Fruit fly (Drosophila melanogaster) whole organism, embryonic: ENCODE data around the gene CG3224.
A peak's percentile ranks its signal among the peaks of the same experiment; 100 is the strongest.

Source experiments
- Awh ChIP-seq: fragments of 200-800 bp; sonication (Bioruptor generic); IDR thresholded peaks from 2 replicates; pipeline ENCODE4, ENCODE4 v1.3.6; 2022; ENCODE audit warnings: missing biosample characterization, missing genetic modification characterization
- CG10209 ChIP-seq: fragments of 200-800 bp; sonication (Bioruptor generic); optimal IDR thresholded peaks from 3 replicates; lab custom pipeline; 2017; ENCODE audit warnings: missing biosample characterization, mild to moderate bottlenecking, missing genetic modification characterization, missing genetic modification reagents
- CG10267 ChIP-seq: fragments of 200-800 bp; sonication (Bioruptor generic); optimal IDR thresholded peaks from 2 replicates; lab custom pipeline; 2018; ENCODE audit warnings: missing biosample characterization, mild to moderate bottlenecking, missing genetic modification characterization, moderate library complexity
- CG12219 ChIP-seq: fragments of 200-800 bp; sonication (Bioruptor generic); optimal IDR thresholded peaks from 3 replicates; lab custom pipeline; 2018; ENCODE audit warnings: missing biosample characterization, mild to moderate bottlenecking, missing genetic modification characterization
- CG12744 ChIP-seq: fragments of 200-800 bp; sonication (Bioruptor generic); optimal IDR thresholded peaks from 2 replicates; lab custom pipeline; 2016; ENCODE audit warnings: missing biosample characterization, missing genetic modification characterization
- CG15514 ChIP-seq: fragments of 200-800 bp; sonication (Bioruptor generic); optimal IDR thresholded peaks from 3 replicates; lab custom pipeline; 2017; ENCODE audit warnings: missing biosample characterization, missing genetic modification characterization, mild to moderate bottlenecking, moderate library complexity, missing genetic modification reagents
- CG18599 ChIP-seq: fragments of 200-800 bp; sonication (Bioruptor generic); optimal IDR thresholded peaks from 3 replicates; lab custom pipeline; 2017; ENCODE audit warnings: missing biosample characterization, missing genetic modification characterization, mild to moderate bottlenecking, moderate library complexity, missing genetic modification reagents
- CG30403 ChIP-seq: fragments of 200-800 bp; sonication (Bioruptor generic); optimal IDR thresholded peaks from 3 replicates; lab custom pipeline; 2016; ENCODE audit warnings: missing biosample characterization, missing genetic modification characterization
- CG31224 ChIP-seq: fragments of 200-800 bp; sonication (Bioruptor generic); IDR thresholded peaks from 2 replicates; pipeline ENCODE4 v1.3.6; 2022; ENCODE audit warnings: missing biosample characterization, missing genetic modification characterization
- CG31388 ChIP-seq: fragments of 200-800 bp; sonication (Bioruptor generic); optimal IDR thresholded peaks from 2 replicates; lab custom pipeline; 2016; ENCODE audit warnings: missing biosample characterization, missing genetic modification characterization
- CG3838 ChIP-seq: fragments of 200-800 bp; sonication (Bioruptor generic); optimal IDR thresholded peaks from 3 replicates; lab custom pipeline; 2016; ENCODE audit warnings: missing biosample characterization, missing genetic modification characterization
- CG4360 ChIP-seq: fragments of 200-800 bp; sonication (Bioruptor generic); IDR thresholded peaks from 2 replicates; pipeline ENCODE4 v1.3.6; 2022; ENCODE audit warnings: missing biosample characterization, missing genetic modification characterization
- CG4820 ChIP-seq: fragments of 200-800 bp; sonication (Bioruptor generic); optimal IDR thresholded peaks from 3 replicates; lab custom pipeline; 2016; ENCODE audit warnings: missing biosample characterization, missing genetic modification characterization
- CG6175 ChIP-seq: fragments of 200-800 bp; sonication (Bioruptor generic); IDR thresholded peaks from 3 replicates; pipeline ENCODE4 v1.3.6; 2022; ENCODE audit warnings: missing biosample characterization, missing genetic modification characterization
- CG8924 ChIP-seq: fragments of 200-800 bp; optimal IDR thresholded peaks from 3 replicates; lab custom pipeline; 2019; ENCODE audit warnings: missing biosample characterization, mild to moderate bottlenecking, missing genetic modification characterization, moderate library complexity
- Doc2 ChIP-seq: fragments of 200-800 bp; sonication (Bioruptor generic); IDR thresholded peaks from 2 replicates; pipeline ENCODE4 v1.3.6; 2022; ENCODE audit warnings: missing biosample characterization, missing genetic modification characterization
- Dref ChIP-seq: fragments of 200-800 bp; sonication (Bioruptor generic); IDR thresholded peaks from 2 replicates; pipeline ENCODE4 v1.3.6; 2022; ENCODE audit warnings: missing biosample characterization, missing genetic modification characterization
- H2.0 ChIP-seq: fragments of 200-800 bp; sonication (Bioruptor generic); IDR thresholded peaks from 2 replicates; pipeline ENCODE4 v1.3.6; 2022; ENCODE audit warnings: missing biosample characterization, missing genetic modification characterization
- HLH54F ChIP-seq: fragments of 200-800 bp; sonication (Bioruptor generic); optimal IDR thresholded peaks from 3 replicates; lab custom pipeline; 2016; ENCODE audit warnings: missing biosample characterization, missing genetic modification characterization
- HLHmδ ChIP-seq: fragments of 200-800 bp; sonication (Bioruptor generic); optimal IDR thresholded peaks from 2 replicates; lab custom pipeline; 2018; ENCODE audit warnings: missing biosample characterization, mild to moderate bottlenecking, missing genetic modification characterization, moderate library complexity
- Hr51 ChIP-seq, 2 experiments: fragments of 200-800 bp; sonication (Bioruptor generic); optimal IDR thresholded peaks; 2 replicates in 1 of 2; 3 replicates in 1 of 2; lab custom pipeline; 2016 to 2018; ENCODE audit warnings: missing biosample characterization in 2 of 2, missing genetic modification characterization in 2 of 2, mild to moderate bottlenecking in 1 of 2, moderate library complexity in 1 of 2
- Lim3 ChIP-seq: fragments of 200-800 bp; sonication (Bioruptor generic); IDR thresholded peaks from 2 replicates; pipeline ENCODE4 v1.3.6; 2022; ENCODE audit warnings: missing biosample characterization, missing genetic modification characterization
- Lpt ChIP-seq: fragments of >200 bp; optimal IDR thresholded peaks from 2 replicates; lab custom pipeline; 2018; ENCODE audit warnings: missing biosample characterization, missing genetic modification characterization
- NFAT ChIP-seq: fragments of 200-800 bp; sonication (Bioruptor generic); IDR thresholded peaks from 2 replicates; pipeline ENCODE4 v1.3.6; 2022; ENCODE audit warnings: missing biosample characterization, missing genetic modification characterization
- Pdp1 ChIP-seq, 2 experiments: fragments of 200-800 bp; sonication (Bioruptor generic); optimal IDR thresholded peaks; 3 replicates each; lab custom pipeline; 2016; ENCODE audit warnings: missing biosample characterization in 2 of 2, missing genetic modification characterization in 2 of 2, mild to moderate bottlenecking in 1 of 2, moderate library complexity in 1 of 2
- Poxn ChIP-seq: fragments of 200-800 bp; sonication (Bioruptor generic); IDR thresholded peaks from 2 replicates; pipeline ENCODE4 v1.3.6; 2022; ENCODE audit warnings: missing biosample characterization, missing genetic modification characterization
- Rx ChIP-seq: fragments of 200-800 bp; sonication (Bioruptor generic); IDR thresholded peaks from 2 replicates; pipeline ENCODE4 v1.3.6; 2022; ENCODE audit warnings: missing biosample characterization, missing genetic modification characterization
- Sin3A ChIP-seq: fragments of >200 bp; optimal IDR thresholded peaks from 2 replicates; lab custom pipeline; 2018
- Ssrp ChIP-seq: fragments of 200-800 bp; sonication (Bioruptor generic); optimal IDR thresholded peaks from 2 replicates; lab custom pipeline; 2018; ENCODE audit warnings: missing biosample characterization, mild to moderate bottlenecking, missing genetic modification characterization, moderate library complexity
- Trl ChIP-seq, 3 experiments: fragments of >200 bp in 2 of 3; fragments of 200-800 bp in 1 of 3; sonication (Bioruptor generic) in 1 of 3; optimal IDR thresholded peaks; 2 replicates in 1 of 3; 3 replicates in 2 of 3; lab custom pipeline; 2016 to 2017; ENCODE audit warnings: missing biosample characterization in 1 of 3, missing genetic modification characterization in 1 of 3
- Xrp1 ChIP-seq: fragments of 200-800 bp; sonication (Bioruptor generic); IDR thresholded peaks from 2 replicates; pipeline ENCODE4 v1.3.6; 2022; ENCODE audit warnings: missing biosample characterization, missing genetic modification characterization
- ash1 ChIP-seq: fragments of 200-800 bp; sonication (Bioruptor generic); optimal IDR thresholded peaks from 2 replicates; lab custom pipeline; 2018; ENCODE audit warnings: missing biosample characterization, mild to moderate bottlenecking, missing genetic modification characterization
- br ChIP-seq: fragments of >200 bp; optimal IDR thresholded peaks from 2 replicates; lab custom pipeline; 2017
- cas ChIP-seq: fragments of 200-800 bp; sonication (Bioruptor generic); IDR thresholded peaks from 2 replicates; pipeline ENCODE4 v1.3.6; 2022; ENCODE audit warnings: missing biosample characterization, missing genetic modification characterization
- cato ChIP-seq: fragments of 200-800 bp; sonication (Bioruptor generic); optimal IDR thresholded peaks from 2 replicates; lab custom pipeline; 2016; ENCODE audit warnings: missing biosample characterization, missing genetic modification characterization, borderline replicate concordance
- chinmo ChIP-seq: fragments of 200-800 bp; sonication (Bioruptor generic); IDR thresholded peaks from 4 replicates; pipeline ENCODE4 v1.3.6; 2022; ENCODE audit warnings: missing biosample characterization, missing genetic modification characterization; ENCODE audit not compliant: partially characterized antibody
- ci ChIP-seq: fragments of 200-800 bp; sonication (Bioruptor generic); IDR thresholded peaks from 3 replicates; pipeline ENCODE4 v1.3.6; 2022; ENCODE audit warnings: missing biosample characterization, missing genetic modification characterization
- da ChIP-seq: fragments of 200-800 bp; sonication (Bioruptor generic); optimal IDR thresholded peaks from 2 replicates; lab custom pipeline; 2016; ENCODE audit warnings: missing biosample characterization, missing genetic modification characterization
- danr ChIP-seq: fragments of 200-800 bp; sonication (Bioruptor generic); IDR thresholded peaks from 2 replicates; pipeline ENCODE4 v1.3.6; 2022; ENCODE audit warnings: missing biosample characterization, missing genetic modification characterization
- fu2 ChIP-seq: fragments of 200-800 bp; sonication (Bioruptor generic); optimal IDR thresholded peaks from 2 replicates; lab custom pipeline; 2016; ENCODE audit warnings: missing biosample characterization, missing genetic modification characterization
- ham ChIP-seq: fragments of 200-800 bp; sonication (Bioruptor generic); IDR thresholded peaks from 2 replicates; pipeline ENCODE4 v1.3.6; 2022; ENCODE audit warnings: missing biosample characterization, missing genetic modification characterization
- lola ChIP-seq, 3 experiments: fragments of >200 bp in 2 of 3; fragments of 200-800 bp in 1 of 3; sonication (Bioruptor generic) in 1 of 3; optimal IDR thresholded peaks; 2 replicates each; lab custom pipeline; 2017 to 2019; ENCODE audit warnings: missing biosample characterization in 3 of 3, missing genetic modification characterization in 3 of 3, mild to moderate bottlenecking in 1 of 3, moderate library complexity in 1 of 3
- mirr ChIP-seq: fragments of 200-800 bp; sonication (Bioruptor generic); optimal IDR thresholded peaks from 3 replicates; lab custom pipeline; 2018; ENCODE audit warnings: missing biosample characterization, mild to moderate bottlenecking, missing genetic modification characterization
- prd ChIP-seq, 3 experiments: fragments of >200 bp in 2 of 3; fragments of 200-800 bp in 1 of 3; sonication (Bioruptor generic) in 1 of 3; optimal IDR thresholded peaks in 2 of 3; IDR thresholded peaks in 1 of 3; 2 replicates in 2 of 3; 3 replicates in 1 of 3; pipeline versions ENCODE4 v1.3.6 to Lab custom; 2017 to 2022; ENCODE audit warnings: missing biosample characterization in 1 of 3, missing genetic modification characterization in 1 of 3
- sob ChIP-seq: fragments of 200-800 bp; sonication (Bioruptor generic); IDR thresholded peaks from 2 replicates; pipeline ENCODE4 v1.3.6; 2022; ENCODE audit warnings: missing biosample characterization, missing genetic modification characterization
- tin ChIP-seq: fragments of 200-800 bp; sonication (Bioruptor generic); optimal IDR thresholded peaks from 3 replicates; lab custom pipeline; 2016; ENCODE audit warnings: missing biosample characterization, missing genetic modification characterization
- toy ChIP-seq: fragments of 200-800 bp; sonication (Bioruptor generic); IDR thresholded peaks from 2 replicates; pipeline ENCODE4 v1.3.6; 2022; ENCODE audit warnings: missing biosample characterization, missing genetic modification characterization
- wor ChIP-seq: fragments of 200-800 bp; sonication (Bioruptor generic); IDR thresholded peaks from 2 replicates; pipeline ENCODE4 v1.3.6; 2022; ENCODE audit warnings: missing biosample characterization, missing genetic modification characterization
- yki ChIP-seq: fragments of >200 bp; optimal IDR thresholded peaks from 3 replicates; lab custom pipeline; 2018
- zfh2 ChIP-seq: fragments of 200-800 bp; sonication (Bioruptor generic); optimal IDR thresholded peaks from 2 replicates; lab custom pipeline; 2016; ENCODE audit warnings: missing biosample characterization, missing genetic modification characterization

Gene CG3224

dm6 chrX:6699255-6699885 is 38.1 kb upstream of the CG3224 start, which contains the start of gene CG14441 (continued):
- TF ChIP-seq CG31388 (GFP tag; lab: Kevin White, UChicago) (no peak), Hr51 (GFP tag; optimal IDR thresholded peaks at IDR 0.05; lab: Kevin White, UChicago) (peak in 1 of 2 experiments; percentile 48), sob (GFP tag; lab: Robert Waterston, UW) (0 out of 2 replicates have a peak, but pooled peaks have one; percentile 34), H2.0 (GFP tag; lab: Robert Waterston, UW) (no peak), Trl (optimal IDR thresholded peaks at IDR 0.05; lab: Kevin White, UChicago) (no peak), Trl (GFP tag; optimal IDR thresholded peaks at IDR 0.05; lab: Kevin White, UChicago) (peak; percentile 28), Xrp1 (GFP tag; lab: Robert Waterston, UW) (peak; percentile 50), danr (no peak), CG3838 (GFP tag; lab: Kevin White, UChicago) (no peak), CG30403 (peak; percentile 13), Awh (no peak), Sin3A (lab: Kevin White, UChicago) (no peak), ash1 (GFP tag; lab: Kevin White, UChicago) (no peak), CG4360 (GFP tag; lab: Robert Waterston, UW) (no peak), zfh2 (GFP tag; lab: Kevin White, UChicago) (no peak), toy (GFP tag; lab: Robert Waterston, UW) (0 out of 2 replicates have a peak, but pooled peaks have one; percentile 27), mirr (GFP tag; lab: Kevin White, UChicago) (peak; percentile 52), Rx (GFP tag; lab: Robert Waterston, UW) (no peak), wor (GFP tag; lab: Robert Waterston, UW) (no peak), da (GFP tag; lab: Kevin White, UChicago) (no peak), Dref (GFP tag; lab: Robert Waterston, UW) (no peak), yki (no peak), CG31224 (0 out of 2 replicates have a peak, but pooled peaks have one; percentile 17), HLH54F (GFP tag; lab: Kevin White, UChicago) (peak; percentile 11), ci (peak; percentile 66; the same call in 1 of the 3 replicates), HLHmδ (GFP tag; lab: Kevin White, UChicago) (peak; percentile 42), CG4820 (peak; percentile 9), CG10209 (GFP tag; lab: Kevin White, UChicago) (peak; percentile 21), prd (optimal IDR thresholded peaks at IDR 0.05; lab: Kevin White, UChicago) (no peak), prd (GFP tag; IDR thresholded peaks at IDR 0.05; lab: Robert Waterston, UW) (no peak), Ssrp (tag; lab: Kevin White, UChicago) (no peak), CG12219 (GFP tag; lab: Kevin White, UChicago) (no peak), CG6175 (GFP tag; lab: Robert Waterston, UW) (no peak), lola (GFP tag; optimal IDR thresholded peaks at IDR 0.05; lab: Kevin White, UChicago) (peak in 1 of 3 experiments; percentile 15), Pdp1 (GFP tag; optimal IDR thresholded peaks at IDR 0.05; lab: Kevin White, UChicago) (peak; percentile 16 to 30), Lim3 (no peak), CG10267 (tag; lab: Kevin White, UChicago) (peak; percentile 42), CG12744 (GFP tag; lab: Kevin White, UChicago) (peak; percentile 41), CG18599 (GFP tag; lab: Kevin White, UChicago) (peak; percentile 79), CG8924 (peak; percentile 73), br (lab: Kevin White, UChicago) (no peak), ham (GFP tag; lab: Robert Waterston, UW) (no peak), CG15514 (GFP tag; lab: Kevin White, UChicago) (peak; percentile 48), Doc2 (GFP tag; lab: Robert Waterston, UW) (no peak), fu2 (GFP tag; lab: Kevin White, UChicago) (no peak), tin (GFP tag; lab: Kevin White, UChicago) (no peak), Poxn (GFP tag; lab: Robert Waterston, UW) (no peak), Lpt (GFP tag; lab: Kevin White, UChicago) (no peak), cato (no peak), chinmo (GFP tag; lab: Robert Waterston, UW) (peak; percentile 98), NFAT (GFP tag; lab: Robert Waterston, UW) (peak; percentile 19; the same call in 1 of the 2 replicates), cas (no peak)
